Worm (Caenorhabditis elegans) whole organism, L4 larva: ENCODE data around the gene K01A12.2.

Experiments used
- D1046.2 ChIP-seq: fragments of 200-800 bp; sonication (Bioruptor generic); IDR thresholded peaks from 2 replicates; pipeline ENCODE4 v1.3.6; 2022; ENCODE audit warnings: missing genetic modification characterization, missing compliant biosample characterization
- F26F4.8 ChIP-seq: fragments of 200-800 bp; sonication (Bioruptor generic); conservative IDR thresholded peaks from 2 replicates; pipeline ENCODE4 v1.3.6; 2022; ENCODE audit warnings: missing genetic modification characterization, missing compliant biosample characterization
- F44E2.7 ChIP-seq: fragments of 200-800 bp; sonication (Bioruptor generic); IDR thresholded peaks from 2 replicates; pipeline ENCODE4 v2.1.2; 2022; ENCODE audit warnings: missing genetic modification characterization, missing compliant biosample characterization
- F49E8.2 ChIP-seq: sonication (generic microtip); optimal IDR thresholded peaks from 2 replicates; lab custom pipeline; 2016; ENCODE audit warnings: missing compliant biosample characterization, mild to moderate bottlenecking, missing genetic modification characterization, borderline replicate concordance
- R02D3.7 ChIP-seq: fragments of 150-350 bp; sonication (generic microtip); optimal IDR thresholded peaks from 3 replicates; lab custom pipeline; 2014; ENCODE audit warnings: missing biosample characterization, missing genetic modification characterization
- Y48G9A.11 ChIP-seq: fragments of 200-800 bp; sonication (Bioruptor generic); IDR thresholded peaks from 2 replicates; pipeline ENCODE4 v1.3.6; 2022; ENCODE audit warnings: missing genetic modification reagents, missing genetic modification characterization, missing compliant biosample characterization
- Y5F2A.4 ChIP-seq: fragments of 200-800 bp; sonication (Bioruptor generic); optimal IDR thresholded peaks from 2 replicates; lab custom pipeline; 2018; ENCODE audit warnings: mild to moderate bottlenecking, missing genetic modification characterization, missing compliant biosample characterization
- Y75B8A.6 ChIP-seq: fragments of 200-800 bp; sonication (Bioruptor generic); IDR thresholded peaks from 2 replicates; pipeline ENCODE4 v1.3.6; 2022; ENCODE audit warnings: missing genetic modification reagents, missing genetic modification characterization, missing compliant biosample characterization
- ZK337.2 ChIP-seq: fragments of 200-800 bp; sonication (Bioruptor generic); IDR thresholded peaks from 2 replicates; pipeline ENCODE4 v1.3.6; 2022; ENCODE audit warnings: missing genetic modification reagents, missing genetic modification characterization, missing compliant biosample characterization
- ceh-20 ChIP-seq: fragments of 200-800 bp; sonication (Bioruptor generic); IDR thresholded peaks from 2 replicates; pipeline ENCODE4 v1.3.6; 2022; ENCODE audit warnings: missing genetic modification reagents, missing genetic modification characterization, missing compliant biosample characterization
- ceh-44 ChIP-seq: fragments of 200-800 bp; sonication (Bioruptor generic); IDR thresholded peaks from 2 replicates; pipeline ENCODE4 v1.3.6; 2022; ENCODE audit warnings: missing genetic modification reagents, missing genetic modification characterization, missing compliant biosample characterization
- ceh-82 ChIP-seq: sonication (generic microtip); optimal IDR thresholded peaks from 2 replicates; lab custom pipeline; 2017; ENCODE audit warnings: missing biosample characterization, missing genetic modification characterization
- daf-12 ChIP-seq: fragments of 150-350 bp; optimal IDR thresholded peaks from 2 replicates; lab custom pipeline; 2014; ENCODE audit warnings: missing biosample characterization, missing genetic modification reagents, missing genetic modification characterization
- daf-8 ChIP-seq: fragments of 200-800 bp; sonication (Bioruptor generic); IDR thresholded peaks from 2 replicates; pipeline ENCODE4 v1.3.6; 2022; ENCODE audit warnings: missing genetic modification characterization, missing compliant biosample characterization
- dmd-8 ChIP-seq: fragments of 200-800 bp; sonication (Bioruptor generic); IDR thresholded peaks from 2 replicates; pipeline ENCODE4 v1.3.6; 2022; ENCODE audit warnings: missing genetic modification characterization, missing compliant biosample characterization
- dmd-9 ChIP-seq: fragments of 200-800 bp; sonication (Bioruptor generic); IDR thresholded peaks from 2 replicates; pipeline ENCODE4 v1.3.6; 2022; ENCODE audit warnings: missing genetic modification reagents, missing genetic modification characterization, missing compliant biosample characterization
- dve-1 ChIP-seq: sonication (generic microtip); optimal IDR thresholded peaks from 2 replicates; lab custom pipeline; 2017; ENCODE audit warnings: antibody characterized with exemption, mild to moderate bottlenecking, missing genetic modification characterization, missing compliant biosample characterization; ENCODE audit not compliant: insufficient read depth
- egl-27 ChIP-seq: sonication (generic microtip); optimal IDR thresholded peaks from 3 replicates; lab custom pipeline; 2017; ENCODE audit warnings: missing biosample characterization, missing genetic modification reagents, missing genetic modification characterization
- egl-43 ChIP-seq: fragments of 200-800 bp; sonication (Bioruptor generic); IDR thresholded peaks from 2 replicates; pipeline ENCODE4 v1.3.6; 2022; ENCODE audit warnings: missing genetic modification reagents, missing genetic modification characterization, missing compliant biosample characterization
- fos-1 ChIP-seq: fragments of 150-350 bp; optimal IDR thresholded peaks from 2 replicates; lab custom pipeline; 2014; ENCODE audit warnings: missing biosample characterization, missing genetic modification characterization
- hlh-11 ChIP-seq: fragments of 200-800 bp; sonication (Bioruptor generic); optimal IDR thresholded peaks from 2 replicates; lab custom pipeline; 2018; ENCODE audit warnings: mild to moderate bottlenecking, missing genetic modification characterization, missing compliant biosample characterization
- hlh-30 ChIP-seq: sonication (generic microtip); optimal IDR thresholded peaks from 2 replicates; lab custom pipeline; 2017; ENCODE audit warnings: antibody characterized with exemption, mild to moderate bottlenecking, missing genetic modification characterization, missing compliant biosample characterization; ENCODE audit not compliant: insufficient read depth
- lin-15B ChIP-seq: fragments of 150-350 bp; sonication (generic microtip); optimal IDR thresholded peaks from 3 replicates; lab custom pipeline; 2014; ENCODE audit warnings: missing biosample characterization, missing genetic modification characterization
- lin-38 ChIP-seq: fragments of 200-800 bp; sonication (Bioruptor generic); IDR thresholded peaks from 2 replicates; pipeline ENCODE4 v1.3.6; 2022; ENCODE audit warnings: missing genetic modification reagents, missing genetic modification characterization, missing compliant biosample characterization
- lir-3 ChIP-seq: sonication (generic microtip); optimal IDR thresholded peaks from 2 replicates; lab custom pipeline; 2016; ENCODE audit warnings: mild to moderate bottlenecking, missing genetic modification characterization, missing compliant biosample characterization
- mdl-1 ChIP-seq, 2 experiments: fragments of 150-350 bp in 1 of 2; sonication (generic microtip) in 1 of 2; optimal IDR thresholded peaks; 2 replicates each; lab custom pipeline; 2014 to 2017; ENCODE audit warnings: missing biosample characterization in 2 of 2, missing genetic modification characterization in 2 of 2
- mes-2 ChIP-seq: sonication (generic microtip); optimal IDR thresholded peaks from 2 replicates; lab custom pipeline; 2016; ENCODE audit warnings: missing genotype, mild to moderate bottlenecking, missing genetic modification characterization, missing compliant biosample characterization; ENCODE audit not compliant: poor library complexity, severe bottlenecking
- nhr-102 ChIP-seq: sonication (generic microtip); optimal IDR thresholded peaks from 2 replicates; lab custom pipeline; 2016; ENCODE audit warnings: mild to moderate bottlenecking, missing genetic modification characterization, moderate library complexity, missing compliant biosample characterization
- nhr-111 ChIP-seq: fragments of 200-800 bp; sonication (Bioruptor generic); optimal IDR thresholded peaks from 2 replicates; lab custom pipeline; 2018; ENCODE audit warnings: mild to moderate bottlenecking, missing genetic modification characterization, missing compliant biosample characterization
- nhr-25 ChIP-seq: sonication (generic microtip); optimal IDR thresholded peaks from 2 replicates; lab custom pipeline; 2017; ENCODE audit warnings: missing genetic modification characterization, mild to moderate bottlenecking, missing compliant biosample characterization, antibody characterized with exemption, moderate library complexity, borderline replicate concordance; ENCODE audit not compliant: insufficient read depth
- nhr-28 ChIP-seq: fragments of 150-350 bp; optimal IDR thresholded peaks from 2 replicates; lab custom pipeline; 2014; ENCODE audit warnings: missing biosample characterization, missing genetic modification characterization
- nhr-41 ChIP-seq: fragments of 200-800 bp; sonication (Bioruptor generic); IDR thresholded peaks from 2 replicates; pipeline ENCODE4 v1.3.6; 2022; ENCODE audit warnings: missing genetic modification reagents, missing genetic modification characterization, missing compliant biosample characterization
- nhr-42 ChIP-seq: fragments of 200-800 bp; sonication (Bioruptor generic); IDR thresholded peaks from 2 replicates; pipeline ENCODE4 v1.3.6; 2022; ENCODE audit warnings: missing genetic modification characterization, missing compliant biosample characterization
- nhr-48 ChIP-seq: sonication (generic microtip); optimal IDR thresholded peaks from 2 replicates; lab custom pipeline; 2016; ENCODE audit warnings: mild to moderate bottlenecking, missing genetic modification characterization, missing compliant biosample characterization
- nhr-6 ChIP-seq: fragments of 150-350 bp; optimal IDR thresholded peaks from 2 replicates; lab custom pipeline; 2014; ENCODE audit warnings: missing biosample characterization, missing genetic modification characterization
- nhr-76 ChIP-seq: fragments of 150-350 bp; optimal IDR thresholded peaks from 2 replicates; lab custom pipeline; 2014; ENCODE audit warnings: missing biosample characterization, missing genetic modification characterization
- pha-4 ChIP-seq, 2 experiments: fragments of 150-350 bp in 1 of 2; fragments of 200-800 bp in 1 of 2; sonication (Bioruptor generic) in 1 of 2; IDR thresholded peaks in 1 of 2; optimal IDR thresholded peaks in 1 of 2; 2 replicates each; pipeline versions ENCODE4 v1.3.6 to Lab custom; 2014 to 2022; ENCODE audit warnings: missing genetic modification characterization in 2 of 2, missing genetic modification reagents in 2 of 2, missing biosample characterization in 1 of 2, missing compliant biosample characterization in 1 of 2
- php-3 ChIP-seq: fragments of 200-800 bp; sonication (Bioruptor generic); IDR thresholded peaks from 2 replicates; pipeline ENCODE4 v1.3.6; 2022; ENCODE audit warnings: missing genetic modification reagents, missing genetic modification characterization, missing compliant biosample characterization
- pqm-1 ChIP-seq: sonication (generic microtip); optimal IDR thresholded peaks from 2 replicates; lab custom pipeline; 2017; ENCODE audit warnings: missing biosample characterization, missing genetic modification characterization
- rbr-2 ChIP-seq: sonication (generic microtip); optimal IDR thresholded peaks from 2 replicates; lab custom pipeline; 2016; ENCODE audit warnings: missing genotype, missing genetic modification characterization, missing compliant biosample characterization
- saeg-2 ChIP-seq: fragments of 200-800 bp; sonication (Bioruptor generic); IDR thresholded peaks from 2 replicates; pipeline ENCODE4 v1.3.6; 2022; ENCODE audit warnings: missing genetic modification reagents, missing genetic modification characterization, missing compliant biosample characterization
- sdz-12 ChIP-seq: fragments of 200-800 bp; sonication (Bioruptor generic); optimal IDR thresholded peaks from 2 replicates; lab custom pipeline; 2018; ENCODE audit warnings: mild to moderate bottlenecking, missing genetic modification characterization, missing compliant biosample characterization
- snpc-1.2 ChIP-seq: fragments of 200-800 bp; sonication (Bioruptor generic); IDR thresholded peaks from 2 replicates; pipeline ENCODE4 v1.3.6; 2022; ENCODE audit warnings: missing genetic modification reagents, missing genetic modification characterization, missing compliant biosample characterization
- snpc-4 ChIP-seq: fragments of 150-350 bp; optimal IDR thresholded peaks from 2 replicates; lab custom pipeline; 2014; ENCODE audit warnings: missing biosample characterization, missing genetic modification characterization
- spr-1 ChIP-seq: sonication (generic microtip); optimal IDR thresholded peaks from 2 replicates; lab custom pipeline; 2016; ENCODE audit warnings: mild to moderate bottlenecking, missing genetic modification characterization, missing compliant biosample characterization
- spr-3 ChIP-seq: fragments of 200-800 bp; sonication (Bioruptor generic); optimal IDR thresholded peaks from 2 replicates; lab custom pipeline; 2018; ENCODE audit warnings: mild to moderate bottlenecking, missing genetic modification characterization, missing compliant biosample characterization
- tra-1 ChIP-seq: fragments of 200-800 bp; sonication (Bioruptor generic); IDR thresholded peaks from 2 replicates; pipeline ENCODE4 v1.3.6; 2022; ENCODE audit warnings: missing genetic modification reagents, missing genetic modification characterization, missing compliant biosample characterization
- vab-7 ChIP-seq: fragments of 200-800 bp; sonication (Bioruptor generic); IDR thresholded peaks from 2 replicates; pipeline ENCODE4 v1.3.6; 2022; ENCODE audit warnings: missing genetic modification reagents, missing genetic modification characterization, missing compliant biosample characterization
- zfp-2 ChIP-seq: sonication (generic microtip); optimal IDR thresholded peaks from 2 replicates; lab custom pipeline; 2016; ENCODE audit warnings: mild to moderate bottlenecking, missing genetic modification characterization, missing compliant biosample characterization
- zip-2 ChIP-seq: fragments of 150-350 bp; optimal IDR thresholded peaks from 2 replicates; lab custom pipeline; 2014; ENCODE audit warnings: missing biosample characterization, missing genetic modification characterization
- ztf-7 ChIP-seq: fragments of 150-350 bp; optimal IDR thresholded peaks from 2 replicates; lab custom pipeline; 2014; ENCODE audit warnings: missing biosample characterization, missing genetic modification characterization

The K01A12.2 gene

DNA sequence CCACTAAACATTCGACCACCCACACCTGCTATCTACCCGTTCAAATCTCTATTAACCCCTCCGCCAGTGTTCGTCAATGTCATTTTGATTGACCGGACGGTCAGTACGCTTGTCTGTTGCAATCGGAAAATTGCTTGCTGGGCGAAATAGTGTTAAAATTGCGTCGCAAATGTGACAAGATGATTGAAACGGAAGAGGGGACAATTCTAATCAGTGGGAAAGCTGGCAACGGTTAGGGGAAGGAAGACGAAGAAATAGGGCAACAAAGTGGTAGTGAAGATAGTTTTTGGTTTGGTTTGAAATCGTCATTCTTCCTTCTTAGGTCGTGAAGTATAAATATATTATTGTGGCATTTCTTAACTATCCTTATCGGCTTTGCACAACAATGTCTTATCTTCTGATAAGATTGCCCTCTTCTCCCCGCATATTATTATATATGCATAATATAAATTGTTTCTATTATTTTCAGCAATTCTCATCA, 44.7 kb upstream of the K01A12.2 start (continued):
- no peak for TF ChIP-seq pha-4 (GFP tag; IDR thresholded peaks at IDR 0.05; lab: Robert Waterston, UW)
- TF ChIP-seq pha-4 (tag; optimal IDR thresholded peaks at IDR 0.05; lab: Kevin White, UChicago), result no peak
- TF ChIP-seq snpc-4 (tag; lab: Kevin White, UChicago), result no peak
- no peak for TF ChIP-seq ceh-44 (GFP tag; lab: Robert Waterston, UW)
- no peak for TF ChIP-seq rbr-2
- TF ChIP-seq pqm-1 (tag; lab: Kevin White, UChicago), result peak; percentile 65
- TF ChIP-seq snpc-1.2 (GFP tag; lab: Robert Waterston, UW), result no peak
- no peak for TF ChIP-seq dmd-8 (GFP tag; lab: Robert Waterston, UW)
- TF ChIP-seq Y75B8A.6 (GFP tag; lab: Robert Waterston, UW), result no peak
- peak; percentile 54 for TF ChIP-seq hlh-11 (tag; lab: Kevin White, UChicago)
- no peak for TF ChIP-seq lir-3 (tag; lab: Kevin White, UChicago)
- no peak for TF ChIP-seq mdl-1 (tag; optimal IDR thresholded peaks at IDR 0.05; lab: Kevin White, UChicago)
- TF ChIP-seq nhr-102 (tag; lab: Kevin White, UChicago), result no peak
- no peak for TF ChIP-seq nhr-76
- peak; percentile 57 for TF ChIP-seq nhr-28 (tag; lab: Kevin White, UChicago)
- TF ChIP-seq nhr-42, result no peak
- TF ChIP-seq D1046.2, result no peak
- no peak for TF ChIP-seq lin-38 (GFP tag; lab: Robert Waterston, UW)
- TF ChIP-seq ceh-20 (GFP tag; lab: Robert Waterston, UW), result 0 out of 2 replicates have a peak, but pooled peaks have one; percentile 27
- no peak for TF ChIP-seq nhr-6 (tag; lab: Kevin White, UChicago)
- TF ChIP-seq daf-8 (GFP tag; lab: Robert Waterston, UW), result no peak
- no peak for TF ChIP-seq ceh-82 (tag; lab: Kevin White, UChicago)
- TF ChIP-seq spr-1, result no peak
- TF ChIP-seq Y48G9A.11 (GFP tag; lab: Robert Waterston, UW), result no peak
- no peak for TF ChIP-seq nhr-111 (GFP tag; lab: Kevin White, UChicago)
- TF ChIP-seq saeg-2 (GFP tag; lab: Robert Waterston, UW), result no peak
- no peak for TF ChIP-seq egl-43
- no peak for TF ChIP-seq egl-27 (tag; lab: Kevin White, UChicago)
- TF ChIP-seq daf-12 (tag; lab: Kevin White, UChicago), result no peak
- no peak for TF ChIP-seq spr-3 (GFP tag; lab: Kevin White, UChicago)
- no peak for TF ChIP-seq ZK337.2
- no peak for TF ChIP-seq R02D3.7 (tag; lab: Kevin White, UChicago)
- TF ChIP-seq php-3, result 0 out of 2 replicates have a peak, but pooled peaks have one; percentile 17
- TF ChIP-seq nhr-48 (tag; lab: Kevin White, UChicago), result no peak
- TF ChIP-seq nhr-25 (tag; lab: Kevin White, UChicago), result no peak
- TF ChIP-seq tra-1 (GFP tag; lab: Robert Waterston, UW), result peak; percentile 80
- no peak for TF ChIP-seq hlh-30 (tag; lab: Kevin White, UChicago)
- TF ChIP-seq vab-7 (GFP tag; lab: Robert Waterston, UW), result no peak
- no peak for TF ChIP-seq lin-15B
- no peak for TF ChIP-seq zfp-2 (tag; lab: Kevin White, UChicago)
- no peak for TF ChIP-seq F49E8.2 (tag; lab: Kevin White, UChicago)
- TF ChIP-seq dmd-9 (GFP tag; lab: Robert Waterston, UW), result no peak
- no peak for TF ChIP-seq sdz-12 (GFP tag; lab: Kevin White, UChicago)
- TF ChIP-seq ztf-7 (tag; lab: Kevin White, UChicago), result no peak
- TF ChIP-seq mes-2, result no peak
- no peak for TF ChIP-seq Y5F2A.4 (GFP tag; lab: Kevin White, UChicago)
- no peak for TF ChIP-seq fos-1 (tag; lab: Kevin White, UChicago)
- TF ChIP-seq F44E2.7 (GFP tag; lab: Robert Waterston, UW), result no peak
- TF ChIP-seq zip-2 (tag; lab: Kevin White, UChicago), result no peak
- TF ChIP-seq F26F4.8 (GFP tag; lab: Robert Waterston, UW), result no peak
- peak; percentile 34 for TF ChIP-seq dve-1 (tag; lab: Kevin White, UChicago)
- TF ChIP-seq nhr-41 (GFP tag; lab: Robert Waterston, UW), result no peak; the same call in 1 of the 2 replicates
